Worm (Caenorhabditis elegans): ENCODE measurements around the gene nfyc-1.

The nfyc-1 gene

ce11 chrII:65484-65883, 21.8 kb downstream of the nfyc-1 start:
- TF ChIP-seq M03D4.4 (tag; optimal IDR thresholded peaks at IDR 0.05) (no peak), zip-8 (tag; optimal IDR thresholded peaks at IDR 0.05) (no peak), sptf-1 (tag; optimal IDR thresholded peaks at IDR 0.05) (no peak)

- TF ChIP-seq M03D4.4 (tag; optimal IDR thresholded peaks at IDR 0.05) (no peak), lin-32 (GFP tag; optimal IDR thresholded peaks at IDR 0.05) (no peak), blmp-1 (tag; optimal IDR thresholded peaks at IDR 0.05) (peak; percentile 38), snpc-4 (tag; optimal IDR thresholded peaks at IDR 0.05) (no peak), nhr-2 (tag; optimal IDR thresholded peaks at IDR 0.05) (peak; percentile 75), tbx-8 (GFP tag; optimal IDR thresholded peaks at IDR 0.05) (peak; percentile 9), unc-120 (tag; optimal IDR thresholded peaks at IDR 0.05; ENCODE audit: poor library complexity, severe bottlenecking) (peak; percentile 78), sem-2 (GFP tag; optimal IDR thresholded peaks at IDR 0.05) (no peak), ztf-11 (tag; optimal IDR thresholded peaks at IDR 0.05) (peak; percentile 72), pha-4 (tag; optimal IDR thresholded peaks at IDR 0.05) (peak; percentile 82), ceh-43 (GFP tag; optimal IDR thresholded peaks at IDR 0.05) (no peak), nhr-12 (tag; optimal IDR thresholded peaks at IDR 0.05) (no peak), nhr-237 (tag; optimal IDR thresholded peaks at IDR 0.05) (peak; percentile 50), nhr-76 (tag; optimal IDR thresholded peaks at IDR 0.05) (no peak), ceh-39 (tag; optimal IDR thresholded peaks at IDR 0.05) (no peak), elt-1 (tag; optimal IDR thresholded peaks at IDR 0.05; ENCODE audit: borderline replicate concordance, insufficient read depth) (no peak), mls-2 (tag; optimal IDR thresholded peaks at IDR 0.05) (peak; percentile 72), ham-2 (GFP tag; optimal IDR thresholded peaks at IDR 0.05) (peak; percentile 91), flh-1 (GFP tag; optimal IDR thresholded peaks at IDR 0.05) (no peak), hlh-1 (tag; optimal IDR thresholded peaks at IDR 0.05) (peak; percentile 35), unc-39 (tag; optimal IDR thresholded peaks at IDR 0.05) (no peak), lin-13 (tag; optimal IDR thresholded peaks at IDR 0.05) (peak; percentile 17), lsy-2 (tag; optimal IDR thresholded peaks at IDR 0.05) (no peak), mab-5 (tag; optimal IDR thresholded peaks at IDR 0.05) (no peak), unc-62 (GFP tag; optimal IDR thresholded peaks at IDR 0.05) (peak; percentile 20), ces-1 (GFP tag; optimal IDR thresholded peaks at IDR 0.05) (peak; percentile 16), zip-8 (tag; optimal IDR thresholded peaks at IDR 0.05) (no peak), nhr-28 (tag; optimal IDR thresholded peaks at IDR 0.05) (no peak), bed-3 (GFP tag; optimal IDR thresholded peaks at IDR 0.05) (no peak), elt-3 (tag; optimal IDR thresholded peaks at IDR 0.05) (peak; percentile 60), drap-1 (GFP tag; optimal IDR thresholded peaks at IDR 0.05) (peak; percentile 47), ceh-83 (GFP tag; optimal IDR thresholded peaks at IDR 0.05) (no peak), mep-1 (tag; optimal IDR thresholded peaks at IDR 0.05) (peak; percentile 64), sptf-1 (tag; optimal IDR thresholded peaks at IDR 0.05) (peak; percentile 63), cnd-1 (tag; optimal IDR thresholded peaks at IDR 0.05) (peak; percentile 65)
Measured at ce11 chrII:66322-66721, 22.6 kb downstream of the nfyc-1 start.

DNA sequence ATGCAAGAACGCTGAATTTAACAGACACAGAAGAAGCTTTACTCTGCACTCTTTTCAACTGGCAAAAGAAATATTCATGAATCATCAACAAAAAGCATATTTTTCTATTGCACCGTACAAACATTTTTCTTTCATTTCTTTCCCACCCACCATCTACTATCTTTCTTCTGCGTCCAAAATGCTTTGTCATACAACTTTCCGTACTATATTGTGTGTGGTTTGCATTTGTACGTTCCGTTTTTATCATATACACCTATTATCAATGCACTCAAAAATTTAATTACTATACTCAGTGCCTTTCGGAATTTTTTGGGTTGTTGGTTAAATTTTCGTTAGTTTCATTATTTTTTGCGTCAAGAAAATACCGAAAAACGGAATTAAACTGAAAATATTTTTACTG, 24.0 kb downstream of the nfyc-1 start:
- no peak for TF ChIP-seq tbx-8 (GFP tag; optimal IDR thresholded peaks at IDR 0.05)
- TF ChIP-seq lin-13 (tag; optimal IDR thresholded peaks at IDR 0.05), result no peak
- no peak for TF ChIP-seq elt-1 (tag; optimal IDR thresholded peaks at IDR 0.05; ENCODE audit: borderline replicate concordance, insufficient read depth)
- TF ChIP-seq mep-1 (tag; optimal IDR thresholded peaks at IDR 0.05), result no peak
- TF ChIP-seq bed-3 (GFP tag; optimal IDR thresholded peaks at IDR 0.05), result no peak
- TF ChIP-seq blmp-1 (tag; optimal IDR thresholded peaks at IDR 0.05), result no peak
- TF ChIP-seq snpc-4 (tag; optimal IDR thresholded peaks at IDR 0.05), result no peak
- no peak for TF ChIP-seq cnd-1 (tag; optimal IDR thresholded peaks at IDR 0.05)
- no peak for TF ChIP-seq ceh-39 (tag; optimal IDR thresholded peaks at IDR 0.05)

ce11 chrII:68757-69156, 25.1 kb downstream of the nfyc-1 start:
- TF ChIP-seq nhr-76 (tag; optimal IDR thresholded peaks at IDR 0.05), result no peak
- TF ChIP-seq M03D4.4 (tag; optimal IDR thresholded peaks at IDR 0.05), result no peak
- TF ChIP-seq nhr-12 (tag; optimal IDR thresholded peaks at IDR 0.05), result no peak
- no peak for TF ChIP-seq blmp-1 (tag; optimal IDR thresholded peaks at IDR 0.05)
- no peak for TF ChIP-seq tbx-8 (GFP tag; optimal IDR thresholded peaks at IDR 0.05)
- TF ChIP-seq mab-5 (tag; optimal IDR thresholded peaks at IDR 0.05), result no peak
- TF ChIP-seq lin-32 (GFP tag; optimal IDR thresholded peaks at IDR 0.05), result no peak
- TF ChIP-seq bed-3 (GFP tag; optimal IDR thresholded peaks at IDR 0.05), result no peak
- no peak for TF ChIP-seq mep-1 (tag; optimal IDR thresholded peaks at IDR 0.05)
- TF ChIP-seq sptf-1 (tag; optimal IDR thresholded peaks at IDR 0.05), result no peak
- no peak for TF ChIP-seq elt-1 (tag; optimal IDR thresholded peaks at IDR 0.05; ENCODE audit: borderline replicate concordance, insufficient read depth)
- TF ChIP-seq mls-2 (tag; optimal IDR thresholded peaks at IDR 0.05), result no peak
